Fruit fly (Drosophila melanogaster) whole organism, pupa: Measurements from ENCODE around the gene tacc.

ENCODE experiments used
- CG10348 ChIP-seq: fragments of 200-800 bp; sonication (Bioruptor generic); IDR thresholded peaks from 2 replicates; pipeline ENCODE4 v1.3.6; 2022; ENCODE audit warnings: missing biosample characterization, missing genetic modification characterization
- CG12605 ChIP-seq: fragments of 200-800 bp; sonication (Bioruptor generic); IDR thresholded peaks from 2 replicates; pipeline ENCODE4 v1.3.6; 2022; ENCODE audit warnings: missing biosample characterization, missing genetic modification characterization
- CG13204 ChIP-seq: fragments of 200-800 bp; sonication (Bioruptor generic); optimal IDR thresholded peaks from 2 replicates; lab custom pipeline; 2018; ENCODE audit warnings: missing biosample characterization, mild to moderate bottlenecking, missing genetic modification characterization, moderate library complexity
- CG14655 ChIP-seq: fragments of 200-800 bp; sonication (Bioruptor generic); optimal IDR thresholded peaks from 3 replicates; lab custom pipeline; 2017; ENCODE audit warnings: mild to moderate bottlenecking, missing biosample characterization, missing genetic modification reagents, missing genetic modification characterization
- CG15710 ChIP-seq: fragments of 200-800 bp; sonication (Bioruptor generic); optimal IDR thresholded peaks from 2 replicates; lab custom pipeline; 2018; ENCODE audit warnings: missing biosample characterization, mild to moderate bottlenecking, missing genetic modification characterization, moderate library complexity
- CG17806 ChIP-seq: fragments of 200-800 bp; sonication (Bioruptor generic); optimal IDR thresholded peaks from 2 replicates; lab custom pipeline; 2018; ENCODE audit warnings: missing biosample characterization, mild to moderate bottlenecking, missing genetic modification characterization, moderate library complexity
- CG32121 ChIP-seq: fragments of 200-800 bp; sonication (Bioruptor generic); IDR thresholded peaks from 2 replicates; pipeline ENCODE4 v1.3.6; 2022; ENCODE audit warnings: missing biosample characterization, missing genetic modification characterization
- CG34367 ChIP-seq: fragments of 200-800 bp; sonication (Bioruptor generic); optimal IDR thresholded peaks from 2 replicates; lab custom pipeline; 2018; ENCODE audit warnings: missing biosample characterization, mild to moderate bottlenecking, missing genetic modification characterization
- CG4496 ChIP-seq: fragments of 200-800 bp; sonication (Bioruptor generic); IDR thresholded peaks from 3 replicates; pipeline ENCODE4 v1.3.6; 2022; ENCODE audit warnings: missing biosample characterization, missing genetic modification characterization
- CG8159 ChIP-seq: fragments of 200-800 bp; sonication (Bioruptor generic); optimal IDR thresholded peaks from 3 replicates; lab custom pipeline; 2018; ENCODE audit warnings: missing biosample characterization, mild to moderate bottlenecking, missing genetic modification characterization, moderate library complexity
- CG8301 ChIP-seq: fragments of 200-800 bp; sonication (Bioruptor generic); optimal IDR thresholded peaks from 2 replicates; lab custom pipeline; 2018; ENCODE audit warnings: missing biosample characterization, mild to moderate bottlenecking, missing genetic modification characterization
- CG9948 ChIP-seq: fragments of 200-800 bp; sonication (Bioruptor generic); optimal IDR thresholded peaks from 2 replicates; lab custom pipeline; 2018; ENCODE audit warnings: missing biosample characterization, mild to moderate bottlenecking, missing genetic modification characterization, moderate library complexity
- D1 ChIP-seq: fragments of 200-800 bp; sonication (Bioruptor generic); optimal IDR thresholded peaks from 2 replicates; lab custom pipeline; 2018; ENCODE audit warnings: missing biosample characterization, mild to moderate bottlenecking, missing genetic modification characterization, moderate library complexity
- EcR ChIP-seq: fragments of 200-800 bp; sonication (Bioruptor generic); optimal IDR thresholded peaks from 3 replicates; lab custom pipeline; 2019; ENCODE audit warnings: missing biosample characterization, missing genetic modification characterization, mild to moderate bottlenecking, moderate library complexity, missing genetic modification reagents
- Ets98B ChIP-seq: fragments of 200-800 bp; sonication (Bioruptor generic); IDR thresholded peaks from 2 replicates; pipeline ENCODE4 v1.3.6; 2022; ENCODE audit warnings: missing biosample characterization, missing genetic modification characterization
- Pif1A ChIP-seq: fragments of 200-800 bp; sonication (Bioruptor generic); optimal IDR thresholded peaks from 3 replicates; lab custom pipeline; 2016; ENCODE audit warnings: missing biosample characterization, missing genetic modification characterization
- Pif1B ChIP-seq: fragments of 200-800 bp; sonication (Bioruptor generic); optimal IDR thresholded peaks from 3 replicates; lab custom pipeline; 2016; ENCODE audit warnings: missing biosample characterization, missing genetic modification characterization
- Snoo ChIP-seq: fragments of 200-800 bp; sonication (Bioruptor generic); optimal IDR thresholded peaks from 3 replicates; lab custom pipeline; 2017; ENCODE audit warnings: missing biosample characterization, mild to moderate bottlenecking, missing genetic modification characterization, inconsistent platforms
- fd96Ca ChIP-seq: fragments of 200-800 bp; sonication (Bioruptor generic); IDR thresholded peaks from 3 replicates; pipeline ENCODE4 v1.3.6; 2022; ENCODE audit warnings: missing biosample characterization, missing genetic modification characterization
- gl ChIP-seq: fragments of 200-800 bp; sonication (Bioruptor generic); optimal IDR thresholded peaks from 2 replicates; lab custom pipeline; 2018; ENCODE audit warnings: missing biosample characterization, mild to moderate bottlenecking, missing genetic modification characterization
- rn ChIP-seq: fragments of 200-800 bp; sonication (Bioruptor generic); IDR thresholded peaks from 2 replicates; pipeline ENCODE4 v1.3.6; 2022; ENCODE audit warnings: missing biosample characterization, missing genetic modification characterization

Gene tacc

DNA sequence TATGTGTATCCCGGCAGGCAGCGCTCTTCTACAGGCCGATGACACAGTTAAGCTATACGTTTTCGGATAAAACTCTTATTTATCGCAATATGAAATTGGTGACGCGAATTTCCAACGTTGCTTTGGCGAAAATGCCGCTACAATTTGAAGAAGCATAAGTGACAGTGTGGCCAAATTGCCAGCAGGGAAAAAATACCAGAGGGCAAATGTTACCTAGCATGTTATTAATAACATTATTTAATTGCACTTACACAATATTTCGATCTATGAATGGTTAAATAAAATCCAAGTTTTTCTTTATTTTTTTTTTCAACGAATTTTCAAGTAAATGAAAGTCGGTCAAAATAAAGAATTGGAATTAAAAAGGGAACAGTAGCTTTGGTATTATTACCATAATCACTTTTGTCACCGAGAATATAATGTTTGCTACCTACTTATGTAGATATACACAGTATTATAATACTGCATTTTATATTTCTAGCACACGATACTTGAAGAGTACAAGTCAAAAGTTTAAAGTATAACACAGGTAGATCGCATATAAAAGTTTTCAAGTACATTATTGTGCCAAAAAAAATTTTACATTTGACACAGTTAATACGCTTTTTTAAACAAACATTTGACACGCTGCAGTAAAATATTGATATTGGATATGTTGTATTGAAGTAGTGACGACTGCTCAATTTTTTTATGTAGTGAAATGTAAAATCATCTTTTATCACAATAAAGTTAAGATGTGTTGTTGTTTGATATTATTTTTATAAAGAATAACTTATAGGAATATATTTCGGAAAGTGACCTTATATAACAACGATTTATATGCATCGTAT lies at the start of gene tacc:
TSS of gene tacc (minus strand) at position 169 of the 830 bp plus-strand sequence.
- TF ChIP-seq CG34367 (tag; lab: Kevin White, UChicago), result no peak
- TF ChIP-seq Pif1B (GFP tag; lab: Kevin White, UChicago), result no peak
- no peak for TF ChIP-seq CG13204 (GFP tag; lab: Kevin White, UChicago)
- TF ChIP-seq fd96Ca, result no peak
- TF ChIP-seq gl (tag; lab: Kevin White, UChicago), result no peak
- TF ChIP-seq Pif1A (GFP tag; lab: Kevin White, UChicago), result no peak
- no peak for TF ChIP-seq CG12605 (GFP tag; lab: Robert Waterston, UW)
- no peak for TF ChIP-seq CG8301 (tag; lab: Kevin White, UChicago)
- TF ChIP-seq EcR (GFP tag; lab: Kevin White, UChicago), result no peak
- no peak for TF ChIP-seq CG9948 (tag; lab: Kevin White, UChicago)
- no peak for TF ChIP-seq D1 (tag; lab: Kevin White, UChicago)
- no peak for TF ChIP-seq CG14655 (GFP tag; lab: Kevin White, UChicago)
- TF ChIP-seq CG4496, result no peak
- TF ChIP-seq CG32121 (GFP tag; lab: Robert Waterston, UW), result no peak
- TF ChIP-seq CG10348 (GFP tag; lab: Robert Waterston, UW), result no peak
- no peak for TF ChIP-seq CG8159
- no peak for TF ChIP-seq CG15710 (tag; lab: Kevin White, UChicago)

dm6 chr3R:4798025-4798424 lies 49.2 kb upstream of the tacc start:
- TF ChIP-seq CG15710 (tag; lab: Kevin White, UChicago) (no peak), CG32121 (GFP tag; lab: Robert Waterston, UW) (no peak), CG8159 (no peak), fd96Ca (no peak), D1 (tag; lab: Kevin White, UChicago) (no peak), CG13204 (GFP tag; lab: Kevin White, UChicago) (no peak), Snoo (tag; lab: Kevin White, UChicago) (no peak), CG34367 (tag; lab: Kevin White, UChicago) (no peak), CG12605 (GFP tag; lab: Robert Waterston, UW) (no peak), CG14655 (GFP tag; lab: Kevin White, UChicago) (no peak), CG8301 (tag; lab: Kevin White, UChicago) (no peak), CG4496 (no peak), CG10348 (GFP tag; lab: Robert Waterston, UW) (no peak), EcR (GFP tag; lab: Kevin White, UChicago) (no peak), CG9948 (tag; lab: Kevin White, UChicago) (no peak), Pif1B (GFP tag; lab: Kevin White, UChicago) (no peak), rn (GFP tag; lab: Robert Waterston, UW) (no peak), Pif1A (GFP tag; lab: Kevin White, UChicago) (no peak), CG17806 (no peak)

DNA sequence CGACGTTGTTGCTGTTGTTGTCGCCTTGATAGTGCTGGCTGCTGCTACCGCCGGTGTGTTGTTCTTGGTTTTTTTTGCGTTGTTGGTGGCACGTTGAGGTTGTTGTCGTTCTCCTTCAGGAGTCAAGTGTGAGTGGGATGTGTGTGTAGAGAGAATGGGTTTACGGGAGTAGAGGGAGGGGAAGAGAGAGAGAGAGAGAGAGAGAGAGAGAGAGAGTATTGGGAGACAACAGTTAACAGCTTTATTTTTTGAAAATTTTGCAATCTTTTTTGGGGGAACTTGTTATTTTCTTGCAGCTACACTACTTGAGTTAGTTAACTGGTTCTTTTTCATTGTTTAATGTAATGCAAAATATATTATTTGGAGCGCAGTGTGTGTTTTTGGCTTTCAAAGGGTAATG lies 48.7 kb upstream of the tacc start:
- TF ChIP-seq Pif1B (GFP tag; lab: Kevin White, UChicago), result no peak
- no peak for TF ChIP-seq CG13204 (GFP tag; lab: Kevin White, UChicago)
- no peak for TF ChIP-seq CG14655 (GFP tag; lab: Kevin White, UChicago)
- TF ChIP-seq CG34367 (tag; lab: Kevin White, UChicago), result no peak
- no peak for TF ChIP-seq CG9948 (tag; lab: Kevin White, UChicago)
- TF ChIP-seq CG15710 (tag; lab: Kevin White, UChicago), result no peak
- no peak for TF ChIP-seq CG32121 (GFP tag; lab: Robert Waterston, UW)
- TF ChIP-seq EcR (GFP tag; lab: Kevin White, UChicago), result no peak

DNA sequence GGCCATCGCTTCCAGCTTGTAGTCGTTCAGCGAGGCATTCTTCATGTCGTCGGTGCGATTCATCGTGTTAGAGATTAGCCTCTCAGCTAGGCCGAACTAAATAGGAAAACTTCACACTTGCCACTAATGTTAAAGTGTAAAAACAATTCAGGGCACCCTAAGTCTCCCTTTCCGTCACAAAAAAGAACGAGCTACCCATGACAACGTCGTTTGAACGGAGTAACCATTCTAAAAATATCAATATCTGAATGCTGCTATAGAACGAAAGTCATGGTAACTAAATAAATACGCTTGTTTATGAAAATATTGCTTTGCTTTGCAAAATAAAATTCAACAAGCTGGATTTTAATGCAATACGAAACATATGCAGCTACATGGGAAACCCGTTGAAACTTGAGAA lies 35.8 kb upstream of the tacc start, which contains the start of gene Ccdc39:
TSS of gene Ccdc39 (minus strand) at position 101 of the 400 bp plus-strand sequence.
- no peak for TF ChIP-seq CG32121 (GFP tag; lab: Robert Waterston, UW)
- no peak for TF ChIP-seq CG10348 (GFP tag; lab: Robert Waterston, UW)
- no peak for TF ChIP-seq CG15710 (tag; lab: Kevin White, UChicago)
- TF ChIP-seq Snoo (tag; lab: Kevin White, UChicago), result no peak
- TF ChIP-seq CG8159, result no peak
- TF ChIP-seq CG12605 (GFP tag; lab: Robert Waterston, UW), result no peak
- TF ChIP-seq Ets98B (GFP tag; lab: Robert Waterston, UW), result no peak
- TF ChIP-seq D1 (tag; lab: Kevin White, UChicago), result no peak
- TF ChIP-seq CG13204 (GFP tag; lab: Kevin White, UChicago), result no peak
- no peak for TF ChIP-seq rn (GFP tag; lab: Robert Waterston, UW)
- TF ChIP-seq fd96Ca, result no peak
- no peak for TF ChIP-seq CG14655 (GFP tag; lab: Kevin White, UChicago)
- no peak for TF ChIP-seq EcR (GFP tag; lab: Kevin White, UChicago)
- TF ChIP-seq CG8301 (tag; lab: Kevin White, UChicago), result no peak
- no peak for TF ChIP-seq CG9948 (tag; lab: Kevin White, UChicago)
- TF ChIP-seq gl (tag; lab: Kevin White, UChicago), result no peak
- TF ChIP-seq CG4496, result no peak
- no peak for TF ChIP-seq CG34367 (tag; lab: Kevin White, UChicago)
- TF ChIP-seq Pif1B (GFP tag; lab: Kevin White, UChicago), result no peak

DNA sequence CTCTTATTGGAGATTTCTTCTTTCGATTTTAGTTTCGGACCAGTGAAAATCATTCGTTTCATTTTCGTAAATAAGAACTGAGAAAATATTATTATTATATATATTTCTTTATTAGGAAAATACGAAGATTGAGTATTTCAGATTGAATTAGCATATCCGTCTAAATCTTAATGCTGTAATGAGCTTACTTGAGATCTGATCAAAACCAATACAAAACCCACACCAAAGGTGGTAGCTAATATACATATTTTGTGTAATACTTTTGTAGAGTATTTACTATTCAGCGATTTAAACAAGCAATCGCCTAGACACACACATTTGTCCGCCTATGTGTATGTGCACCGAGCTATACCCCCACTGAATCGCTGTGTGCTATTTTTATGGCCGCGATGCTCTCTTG lies 31.9 kb upstream of the tacc start:
- TF ChIP-seq Ets98B (GFP tag; lab: Robert Waterston, UW) (no peak), CG34367 (tag; lab: Kevin White, UChicago) (no peak), Pif1A (GFP tag; lab: Kevin White, UChicago) (no peak), CG10348 (GFP tag; lab: Robert Waterston, UW) (no peak), Snoo (tag; lab: Kevin White, UChicago) (no peak), CG13204 (GFP tag; lab: Kevin White, UChicago) (no peak), CG9948 (tag; lab: Kevin White, UChicago) (no peak), Pif1B (GFP tag; lab: Kevin White, UChicago) (no peak), CG8301 (tag; lab: Kevin White, UChicago) (no peak), fd96Ca (no peak), CG17806 (no peak)
